Worm (Caenorhabditis elegans): ENCODE results near the gene H23L24.4.

- TF ChIP-seq ceh-32 (tag; optimal IDR thresholded peaks at IDR 0.05; ENCODE audit: poor library complexity): no peak
- no peak for TF ChIP-seq Y75B8A.6 (GFP tag; IDR thresholded peaks at IDR 0.05)
- TF ChIP-seq lin-13 (GFP tag; optimal IDR thresholded peaks at IDR 0.05): no peak
- no peak for TF ChIP-seq daf-12 (tag; optimal IDR thresholded peaks at IDR 0.05)
- TF ChIP-seq lin-15B (tag; optimal IDR thresholded peaks at IDR 0.05): no peak
- no peak for TF ChIP-seq ama-1 (optimal IDR thresholded peaks at IDR 0.05)
- TF ChIP-seq aly-2 (tag; optimal IDR thresholded peaks at IDR 0.05): no peak
- no peak for TF ChIP-seq pha-4 (GFP tag; IDR thresholded peaks at IDR 0.05)
- no peak for TF ChIP-seq pha-4 (tag; optimal IDR thresholded peaks at IDR 0.05)
- TF ChIP-seq pqm-1 (tag; optimal IDR thresholded peaks at IDR 0.05): no peak
- no peak for TF ChIP-seq dpl-1 (GFP tag; optimal IDR thresholded peaks at IDR 0.05)
- TF ChIP-seq dve-1 (tag; optimal IDR thresholded peaks at IDR 0.05; ENCODE audit: insufficient read depth): no peak
These were observed 39.6 kb downstream of the H23L24.4 start for ce11 chrIV:8665778-8666177.

Measured in whole organism, L4 larva.